Worm (Caenorhabditis elegans): ENCODE results near the gene mab-10.

mab-10 gene

ce11 chrII:10544374-10544908 lies 16.6 kb downstream of the mab-10 start (continued):
- peak; percentile 10; the same call in 1 of the 2 replicates for TF ChIP-seq D1046.2 (GFP tag; IDR thresholded peaks at IDR 0.05)
- peak; percentile 3 for TF ChIP-seq dve-1 (tag; optimal IDR thresholded peaks at IDR 0.05; ENCODE audit: insufficient read depth)
- no peak for TF ChIP-seq dpl-1 (GFP tag; optimal IDR thresholded peaks at IDR 0.05)
- TF ChIP-seq lin-13 (GFP tag; optimal IDR thresholded peaks at IDR 0.05), result no peak
- no peak for TF ChIP-seq daf-12 (tag; optimal IDR thresholded peaks at IDR 0.05)
- no peak for TF ChIP-seq nhr-10 (tag; optimal IDR thresholded peaks at IDR 0.05)
- peak; percentile 94 for TF ChIP-seq aha-1 (tag)
- TF ChIP-seq hmg-1.1 (GFP tag; IDR thresholded peaks at IDR 0.05), result peak; percentile 21; the same call in 1 of the 2 replicates
- no peak for TF ChIP-seq lin-39 (tag; optimal IDR thresholded peaks at IDR 0.05)
- TF ChIP-seq rbr-2 (tag; optimal IDR thresholded peaks at IDR 0.05), result no peak
- TF ChIP-seq arid-1 (GFP tag; conservative IDR thresholded peaks at IDR 0.05), result peak; percentile 5; the same call in 1 of the 2 replicates

ce11 chrII:10545213-10545612 lies 17.3 kb downstream of the mab-10 start:
- no peak for TF ChIP-seq cey-2 (tag; optimal IDR thresholded peaks at IDR 0.05; ENCODE audit: borderline replicate concordance, insufficient read depth)
- no peak; the same call in 1 of the 2 replicates for TF ChIP-seq ceh-20 (GFP tag; IDR thresholded peaks at IDR 0.05)
- TF ChIP-seq zfp-3 (GFP tag; conservative IDR thresholded peaks at IDR 0.05), result 0 out of 2 replicates have a peak, but pooled peaks have one; percentile 24
- peak; percentile 75; the same call in 1 of the 2 replicates for TF ChIP-seq Y75B8A.6 (GFP tag; IDR thresholded peaks at IDR 0.05)
- TF ChIP-seq F49E8.2 (tag; optimal IDR thresholded peaks at IDR 0.05; ENCODE audit: borderline replicate concordance), result peak; percentile 23
- TF ChIP-seq hif-1 (tag; optimal IDR thresholded peaks at IDR 0.05), result no peak
- TF ChIP-seq nhr-42 (GFP tag; IDR thresholded peaks at IDR 0.05), result no peak
- TF ChIP-seq aha-1 (tag), result peak; percentile 99
- TF ChIP-seq dpl-1 (GFP tag; optimal IDR thresholded peaks at IDR 0.05), result no peak
- TF ChIP-seq skn-1 (tag; optimal IDR thresholded peaks at IDR 0.05), result no peak
- peak; percentile 3 for TF ChIP-seq nhr-25 (tag; optimal IDR thresholded peaks at IDR 0.05; ENCODE audit: borderline replicate concordance, insufficient read depth)
- TF ChIP-seq ctbp-1 (GFP tag; IDR thresholded peaks at IDR 0.05), result peak; percentile 36; the same call in 1 of the 2 replicates
- TF ChIP-seq saeg-2 (GFP tag; IDR thresholded peaks at IDR 0.05), result no peak
- no peak for TF ChIP-seq daf-19 (GFP tag; conservative IDR thresholded peaks at IDR 0.05)
- TF ChIP-seq zip-2 (tag; optimal IDR thresholded peaks at IDR 0.05), result no peak
- TF ChIP-seq lsy-2 (tag; optimal IDR thresholded peaks at IDR 0.05), result no peak
- TF ChIP-seq F37D6.2 (tag; optimal IDR thresholded peaks at IDR 0.05), result no peak
- TF ChIP-seq dmd-6 (GFP tag; IDR thresholded peaks at IDR 0.05), result no peak
- no peak for TF ChIP-seq nhr-48 (tag; optimal IDR thresholded peaks at IDR 0.05)
- no peak for TF ChIP-seq zfp-2 (tag; optimal IDR thresholded peaks at IDR 0.05)
- no peak for TF ChIP-seq ztf-7 (tag; optimal IDR thresholded peaks at IDR 0.05)
- no peak for TF ChIP-seq aly-2 (tag; optimal IDR thresholded peaks at IDR 0.05)
- TF ChIP-seq dmd-9 (GFP tag; IDR thresholded peaks at IDR 0.05), result no peak
- 0 out of 2 replicates have a peak, but pooled peaks have one; percentile 5 for TF ChIP-seq hmg-1.1 (GFP tag; IDR thresholded peaks at IDR 0.05)
- no peak for TF ChIP-seq mdl-1 (tag; optimal IDR thresholded peaks at IDR 0.05)
- TF ChIP-seq unc-62 (GFP tag; optimal IDR thresholded peaks at IDR 0.05 in 1 of 2), result no peak
- no peak for TF ChIP-seq unc-62 (tag; optimal IDR thresholded peaks at IDR 0.05)
- TF ChIP-seq sdz-12 (GFP tag; optimal IDR thresholded peaks at IDR 0.05), result peak; percentile 68
- 0 out of 2 replicates have a peak, but pooled peaks have one; percentile 27 for TF ChIP-seq pha-4 (GFP tag; IDR thresholded peaks at IDR 0.05)
- no peak for TF ChIP-seq pha-4 (tag; optimal IDR thresholded peaks at IDR 0.05)
- no peak for TF ChIP-seq php-3 (GFP tag; IDR thresholded peaks at IDR 0.05)
- no peak for TF ChIP-seq nhr-41 (GFP tag; IDR thresholded peaks at IDR 0.05)
- TF ChIP-seq lin-29 (GFP tag; IDR thresholded peaks at IDR 0.05), result no peak
- no peak for TF ChIP-seq lin-39 (tag; optimal IDR thresholded peaks at IDR 0.05)
- no peak for TF ChIP-seq nhr-102 (tag; optimal IDR thresholded peaks at IDR 0.05)
- peak; percentile 69 for TF ChIP-seq lin-13 (GFP tag; optimal IDR thresholded peaks at IDR 0.05)
- no peak for TF ChIP-seq unc-130 (GFP tag; optimal IDR thresholded peaks at IDR 0.05)
- peak; percentile 2 for TF ChIP-seq T20F7.1 (GFP tag; optimal IDR thresholded peaks at IDR 0.05)
- no peak for TF ChIP-seq madf-9 (GFP tag; conservative IDR thresholded peaks at IDR 0.05)
- no peak for TF ChIP-seq nhr-76 (tag; optimal IDR thresholded peaks at IDR 0.05)
- no peak for TF ChIP-seq mep-1 (tag; optimal IDR thresholded peaks at IDR 0.05)
- TF ChIP-seq ZK337.2 (GFP tag; IDR thresholded peaks at IDR 0.05), result 0 out of 2 replicates have a peak, but pooled peaks have one; percentile 30
